Worm (Caenorhabditis elegans): ENCODE results near the gene str-69.

ce11 chrV:3144494-3144893 lies 38.8 kb upstream of the str-69 start, which contains the start of gene srab-10:
- TF ChIP-seq hlh-8 (tag; optimal IDR thresholded peaks at IDR 0.05) (no peak), ama-1 (optimal IDR thresholded peaks at IDR 0.05) (no peak)

Data from whole organism, late embryonic.